Worm (Caenorhabditis elegans) whole organism, L4 larva: Measurements from ENCODE around the gene mlc-7.

ENCODE experiments used
- F44E2.7 ChIP-seq: fragments of 200-800 bp; sonication (Bioruptor generic); IDR thresholded peaks from 2 replicates; pipeline ENCODE4 v2.1.2; 2022; ENCODE audit warnings: missing genetic modification characterization, missing compliant biosample characterization
- T26A8.4 ChIP-seq: fragments of 200-800 bp; sonication (Bioruptor generic); IDR thresholded peaks from 2 replicates; pipeline ENCODE4 v1.3.6; 2022; ENCODE audit warnings: missing genetic modification characterization, missing compliant biosample characterization
- Y105C5A.15 ChIP-seq: fragments of 200-800 bp; sonication (Bioruptor generic); IDR thresholded peaks from 2 replicates; pipeline ENCODE4 v1.3.6; 2022; ENCODE audit warnings: missing genetic modification characterization, missing compliant biosample characterization
- ZK337.2 ChIP-seq: fragments of 200-800 bp; sonication (Bioruptor generic); IDR thresholded peaks from 2 replicates; pipeline ENCODE4 v1.3.6; 2022; ENCODE audit warnings: missing genetic modification reagents, missing genetic modification characterization, missing compliant biosample characterization
- aha-1 ChIP-seq: fragments of 150-350 bp; peaks from one replicate; lab custom pipeline; 2014; ENCODE audit warnings: missing biosample characterization, missing genetic modification characterization
- attf-4 ChIP-seq: sonication (generic microtip); optimal IDR thresholded peaks from 3 replicates; lab custom pipeline; 2017; ENCODE audit warnings: missing biosample characterization, missing genetic modification characterization
- ceh-44 ChIP-seq: fragments of 200-800 bp; sonication (Bioruptor generic); IDR thresholded peaks from 2 replicates; pipeline ENCODE4 v1.3.6; 2022; ENCODE audit warnings: missing genetic modification reagents, missing genetic modification characterization, missing compliant biosample characterization
- ceh-62 ChIP-seq: sonication (generic microtip); optimal IDR thresholded peaks from 2 replicates; lab custom pipeline; 2017; ENCODE audit warnings: missing biosample characterization, missing genetic modification characterization
- cey-2 ChIP-seq: sonication (generic microtip); optimal IDR thresholded peaks from 3 replicates; lab custom pipeline; 2017; ENCODE audit warnings: missing genetic modification characterization, mild to moderate bottlenecking, missing compliant biosample characterization, antibody characterized with exemption, borderline replicate concordance; ENCODE audit not compliant: insufficient read depth
- ctbp-1 ChIP-seq: fragments of 200-800 bp; sonication (Bioruptor generic); IDR thresholded peaks from 2 replicates; pipeline ENCODE4 v1.3.6; 2022; ENCODE audit warnings: missing genetic modification reagents, missing genetic modification characterization, missing compliant biosample characterization
- daf-16 ChIP-seq, 3 experiments: sonication (generic microtip); optimal IDR thresholded peaks; 2 replicates each; lab custom pipeline; 2016 to 2017; ENCODE audit warnings: missing genetic modification characterization in 3 of 3, missing genetic modification reagents in 3 of 3, mild to moderate bottlenecking in 2 of 3, missing compliant biosample characterization in 2 of 3, missing biosample characterization in 1 of 3, moderate library complexity in 1 of 3
- dve-1 ChIP-seq: sonication (generic microtip); optimal IDR thresholded peaks from 2 replicates; lab custom pipeline; 2017; ENCODE audit warnings: antibody characterized with exemption, mild to moderate bottlenecking, missing genetic modification characterization, missing compliant biosample characterization; ENCODE audit not compliant: insufficient read depth
- egl-27 ChIP-seq: sonication (generic microtip); optimal IDR thresholded peaks from 3 replicates; lab custom pipeline; 2017; ENCODE audit warnings: missing biosample characterization, missing genetic modification reagents, missing genetic modification characterization
- egl-43 ChIP-seq: fragments of 200-800 bp; sonication (Bioruptor generic); IDR thresholded peaks from 2 replicates; pipeline ENCODE4 v1.3.6; 2022; ENCODE audit warnings: missing genetic modification reagents, missing genetic modification characterization, missing compliant biosample characterization
- fkh-10 ChIP-seq: fragments of 150-350 bp; optimal IDR thresholded peaks from 2 replicates; lab custom pipeline; 2014; ENCODE audit warnings: missing biosample characterization, missing genetic modification reagents, missing genetic modification characterization
- hlh-30 ChIP-seq: sonication (generic microtip); optimal IDR thresholded peaks from 2 replicates; lab custom pipeline; 2017; ENCODE audit warnings: antibody characterized with exemption, mild to moderate bottlenecking, missing genetic modification characterization, missing compliant biosample characterization; ENCODE audit not compliant: insufficient read depth
- lin-13 ChIP-seq: fragments of 150-350 bp; optimal IDR thresholded peaks from 2 replicates; lab custom pipeline; 2014; ENCODE audit warnings: missing biosample characterization, missing genetic modification reagents, missing genetic modification characterization
- lin-29 ChIP-seq: fragments of 200-800 bp; sonication (Bioruptor generic); IDR thresholded peaks from 2 replicates; pipeline ENCODE4 v1.3.6; 2022; ENCODE audit warnings: missing genetic modification reagents, missing genetic modification characterization, missing compliant biosample characterization
- lin-38 ChIP-seq: fragments of 200-800 bp; sonication (Bioruptor generic); IDR thresholded peaks from 2 replicates; pipeline ENCODE4 v1.3.6; 2022; ENCODE audit warnings: missing genetic modification reagents, missing genetic modification characterization, missing compliant biosample characterization
- lir-3 ChIP-seq: sonication (generic microtip); optimal IDR thresholded peaks from 2 replicates; lab custom pipeline; 2016; ENCODE audit warnings: mild to moderate bottlenecking, missing genetic modification characterization, missing compliant biosample characterization
- lsy-2 ChIP-seq, 2 experiments: fragments of 150-350 bp in 1 of 2; sonication (generic microtip) in 1 of 2; optimal IDR thresholded peaks; 2 replicates each; lab custom pipeline; 2014 to 2017; ENCODE audit warnings: missing biosample characterization in 2 of 2, missing genetic modification characterization in 2 of 2
- madf-5 ChIP-seq, 2 experiments: fragments of 200-800 bp; sonication (Bioruptor generic); IDR thresholded peaks; 2 replicates each; pipeline ENCODE4 v1.3.6; 2022; ENCODE audit warnings: missing compliant biosample characterization in 2 of 2, missing genetic modification characterization in 2 of 2
- madf-9 ChIP-seq: fragments of 200-800 bp; sonication (Bioruptor generic); conservative IDR thresholded peaks from 2 replicates; pipeline ENCODE4 v1.3.6; 2022; ENCODE audit warnings: missing genetic modification reagents, missing genetic modification characterization, missing compliant biosample characterization
- mdt-29 ChIP-seq: fragments of 200-800 bp; sonication (Bioruptor generic); IDR thresholded peaks from 2 replicates; pipeline ENCODE4 v1.3.6; 2022; ENCODE audit warnings: missing genetic modification reagents, missing genetic modification characterization, missing compliant biosample characterization
- mes-2 ChIP-seq: sonication (generic microtip); optimal IDR thresholded peaks from 2 replicates; lab custom pipeline; 2016; ENCODE audit warnings: missing genotype, mild to moderate bottlenecking, missing genetic modification characterization, missing compliant biosample characterization; ENCODE audit not compliant: poor library complexity, severe bottlenecking
- mxl-3 ChIP-seq: fragments of 200-800 bp; sonication (Bioruptor generic); optimal IDR thresholded peaks from 2 replicates; lab custom pipeline; 2018; ENCODE audit warnings: mild to moderate bottlenecking, missing genetic modification characterization, missing compliant biosample characterization
- nhr-10 ChIP-seq: fragments of 150-350 bp; optimal IDR thresholded peaks from 2 replicates; lab custom pipeline; 2014; ENCODE audit warnings: missing biosample characterization, missing genetic modification characterization
- nhr-102 ChIP-seq: sonication (generic microtip); optimal IDR thresholded peaks from 2 replicates; lab custom pipeline; 2016; ENCODE audit warnings: mild to moderate bottlenecking, missing genetic modification characterization, moderate library complexity, missing compliant biosample characterization
- nhr-28 ChIP-seq: fragments of 150-350 bp; optimal IDR thresholded peaks from 2 replicates; lab custom pipeline; 2014; ENCODE audit warnings: missing biosample characterization, missing genetic modification characterization
- nhr-41 ChIP-seq: fragments of 200-800 bp; sonication (Bioruptor generic); IDR thresholded peaks from 2 replicates; pipeline ENCODE4 v1.3.6; 2022; ENCODE audit warnings: missing genetic modification reagents, missing genetic modification characterization, missing compliant biosample characterization
- nhr-48 ChIP-seq: sonication (generic microtip); optimal IDR thresholded peaks from 2 replicates; lab custom pipeline; 2016; ENCODE audit warnings: mild to moderate bottlenecking, missing genetic modification characterization, missing compliant biosample characterization
- nhr-6 ChIP-seq: fragments of 150-350 bp; optimal IDR thresholded peaks from 2 replicates; lab custom pipeline; 2014; ENCODE audit warnings: missing biosample characterization, missing genetic modification characterization
- nhr-76 ChIP-seq: fragments of 150-350 bp; optimal IDR thresholded peaks from 2 replicates; lab custom pipeline; 2014; ENCODE audit warnings: missing biosample characterization, missing genetic modification characterization
- pha-4 ChIP-seq, 2 experiments: fragments of 150-350 bp in 1 of 2; fragments of 200-800 bp in 1 of 2; sonication (Bioruptor generic) in 1 of 2; IDR thresholded peaks in 1 of 2; optimal IDR thresholded peaks in 1 of 2; 2 replicates each; pipeline versions ENCODE4 v1.3.6 to Lab custom; 2014 to 2022; ENCODE audit warnings: missing genetic modification characterization in 2 of 2, missing genetic modification reagents in 2 of 2, missing biosample characterization in 1 of 2, missing compliant biosample characterization in 1 of 2
- php-3 ChIP-seq: fragments of 200-800 bp; sonication (Bioruptor generic); IDR thresholded peaks from 2 replicates; pipeline ENCODE4 v1.3.6; 2022; ENCODE audit warnings: missing genetic modification reagents, missing genetic modification characterization, missing compliant biosample characterization
- rbr-2 ChIP-seq: sonication (generic microtip); optimal IDR thresholded peaks from 2 replicates; lab custom pipeline; 2016; ENCODE audit warnings: missing genotype, missing genetic modification characterization, missing compliant biosample characterization
- set-16 ChIP-seq: fragments of 200-800 bp; sonication (Bioruptor generic); IDR thresholded peaks from 2 replicates; pipeline ENCODE4 v1.3.6; 2022; ENCODE audit warnings: missing genetic modification reagents, missing genetic modification characterization, missing compliant biosample characterization
- skn-1 ChIP-seq: fragments of 150-350 bp; optimal IDR thresholded peaks from 2 replicates; lab custom pipeline; 2014; ENCODE audit warnings: missing biosample characterization, missing genetic modification characterization
- snpc-4 ChIP-seq: fragments of 150-350 bp; optimal IDR thresholded peaks from 2 replicates; lab custom pipeline; 2014; ENCODE audit warnings: missing biosample characterization, missing genetic modification characterization
- spr-1 ChIP-seq: sonication (generic microtip); optimal IDR thresholded peaks from 2 replicates; lab custom pipeline; 2016; ENCODE audit warnings: mild to moderate bottlenecking, missing genetic modification characterization, missing compliant biosample characterization
- spr-3 ChIP-seq: fragments of 200-800 bp; sonication (Bioruptor generic); optimal IDR thresholded peaks from 2 replicates; lab custom pipeline; 2018; ENCODE audit warnings: mild to moderate bottlenecking, missing genetic modification characterization, missing compliant biosample characterization
- tag-97 ChIP-seq: fragments of 200-800 bp; sonication (Bioruptor generic); IDR thresholded peaks from 2 replicates; pipeline ENCODE4 v1.3.6; 2022; ENCODE audit warnings: missing genetic modification characterization, missing compliant biosample characterization
- unc-130 ChIP-seq: sonication (generic microtip); optimal IDR thresholded peaks from 2 replicates; lab custom pipeline; 2016; ENCODE audit warnings: missing genetic modification reagents, missing genetic modification characterization, missing compliant biosample characterization
- unc-39 ChIP-seq: sonication (generic microtip); optimal IDR thresholded peaks from 2 replicates; lab custom pipeline; 2017; ENCODE audit warnings: missing biosample characterization, missing genetic modification characterization
- zag-1 ChIP-seq: fragments of 150-350 bp; optimal IDR thresholded peaks from 2 replicates; lab custom pipeline; 2014; ENCODE audit warnings: missing biosample characterization, missing genetic modification characterization
- zfp-2 ChIP-seq: sonication (generic microtip); optimal IDR thresholded peaks from 2 replicates; lab custom pipeline; 2016; ENCODE audit warnings: mild to moderate bottlenecking, missing genetic modification characterization, missing compliant biosample characterization
- zip-2 ChIP-seq: fragments of 150-350 bp; optimal IDR thresholded peaks from 2 replicates; lab custom pipeline; 2014; ENCODE audit warnings: missing biosample characterization, missing genetic modification characterization
- ztf-7 ChIP-seq: fragments of 150-350 bp; optimal IDR thresholded peaks from 2 replicates; lab custom pipeline; 2014; ENCODE audit warnings: missing biosample characterization, missing genetic modification characterization

Gene mlc-7

DNA sequence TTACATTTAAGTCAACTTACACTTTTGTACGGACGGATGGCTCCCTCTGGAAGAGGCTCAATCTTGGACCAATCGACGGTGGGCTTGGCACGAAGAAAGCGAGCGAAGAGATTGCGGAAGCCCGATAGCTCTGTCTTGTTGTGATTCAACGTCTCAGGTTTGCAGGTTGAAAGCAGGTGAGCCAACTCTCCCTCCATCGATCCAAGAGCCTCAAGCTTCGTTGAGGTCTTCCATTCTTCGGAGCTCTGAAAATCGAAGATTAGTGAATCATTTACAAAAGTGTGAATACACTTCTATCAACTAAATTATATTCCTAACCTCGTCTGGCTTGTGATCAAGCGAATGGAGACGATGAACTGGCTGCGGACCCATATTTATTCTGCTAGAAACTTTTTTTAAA, 14.5 kb downstream of the mlc-7 start (continued):
- TF ChIP-seq cey-2 (tag; lab: Kevin White, UChicago) (no peak), set-16 (GFP tag; lab: Robert Waterston, UW) (no peak), mdt-29 (GFP tag; lab: Robert Waterston, UW) (no peak), nhr-76 (tag; lab: Kevin White, UChicago) (no peak), ZK337.2 (no peak), ceh-44 (GFP tag; lab: Robert Waterston, UW) (no peak), Y105C5A.15 (no peak), F44E2.7 (no peak), daf-16 (GFP tag; optimal IDR thresholded peaks at IDR 0.05; lab: Kevin White, UChicago) (no peak), daf-16 (tag; optimal IDR thresholded peaks at IDR 0.05; lab: Kevin White, UChicago) (peak; percentile 14), mxl-3 (GFP tag; lab: Kevin White, UChicago) (no peak)

DNA sequence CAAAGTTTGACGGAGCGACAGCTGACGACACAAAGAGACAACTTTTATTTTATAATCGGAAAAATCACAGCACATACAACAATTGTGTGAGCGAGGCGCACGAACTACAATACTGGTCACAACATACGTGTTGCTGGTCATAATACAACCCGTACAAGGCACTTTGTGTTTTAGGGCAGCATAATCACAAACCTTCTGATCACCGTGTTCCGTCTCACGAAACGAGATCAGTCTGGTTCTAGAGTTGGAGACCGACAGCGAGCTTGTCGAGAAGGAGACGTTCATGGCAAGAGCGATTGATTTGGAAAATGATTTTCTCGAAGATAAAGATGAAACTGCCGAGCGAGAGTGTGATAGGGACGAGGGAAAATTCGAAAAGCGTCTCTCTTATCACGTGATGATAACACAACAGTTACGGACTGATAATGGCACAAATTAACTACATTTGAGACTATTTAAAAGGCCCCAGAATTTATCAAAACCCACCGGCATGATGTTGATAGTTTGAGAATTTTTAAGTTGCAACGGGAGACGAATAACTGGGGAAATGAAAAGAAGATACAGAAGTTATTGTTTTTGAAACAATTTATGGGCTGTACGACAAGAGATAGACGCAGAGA, 15.6 kb downstream of the mlc-7 start:
- no peak for TF ChIP-seq ctbp-1
- TF ChIP-seq nhr-41: no peak
- TF ChIP-seq nhr-10 (tag; lab: Kevin White, UChicago): no peak
- no peak for TF ChIP-seq unc-130 (GFP tag; lab: Kevin White, UChicago)
- TF ChIP-seq nhr-48 (tag; lab: Kevin White, UChicago): peak; percentile 31
- TF ChIP-seq T26A8.4: peak; percentile 32; the same call in 1 of the 2 replicates
- TF ChIP-seq mes-2 (tag; lab: Kevin White, UChicago): peak; percentile 41
- peak; percentile 29 for TF ChIP-seq cey-2 (tag; lab: Kevin White, UChicago)
- TF ChIP-seq madf-9: no peak
- TF ChIP-seq egl-27: no peak
- TF ChIP-seq attf-4 (tag; lab: Kevin White, UChicago): no peak
- TF ChIP-seq nhr-28 (tag; lab: Kevin White, UChicago): peak; percentile 98
- TF ChIP-seq hlh-30 (tag; lab: Kevin White, UChicago): peak; percentile 61
- TF ChIP-seq madf-5 (GFP tag; IDR thresholded peaks at IDR 0.05; lab: Robert Waterston, UW): no peak
- no peak for TF ChIP-seq skn-1 (tag; lab: Kevin White, UChicago)
- TF ChIP-seq lin-38 (GFP tag; lab: Robert Waterston, UW): no peak
- TF ChIP-seq ceh-62: no peak
- TF ChIP-seq pha-4 (GFP tag; IDR thresholded peaks at IDR 0.05; lab: Robert Waterston, UW): peak; percentile 51; the same call in 1 of the 2 replicates
- no peak for TF ChIP-seq pha-4 (tag; optimal IDR thresholded peaks at IDR 0.05; lab: Kevin White, UChicago)
- TF ChIP-seq snpc-4 (tag; lab: Kevin White, UChicago): no peak
- no peak for TF ChIP-seq unc-39 (tag; lab: Kevin White, UChicago)
- no peak for TF ChIP-seq zag-1 (tag; lab: Kevin White, UChicago)
- no peak for TF ChIP-seq ztf-7 (tag; lab: Kevin White, UChicago)
- no peak for TF ChIP-seq egl-43 (GFP tag; lab: Robert Waterston, UW)
- TF ChIP-seq lsy-2 (tag; optimal IDR thresholded peaks at IDR 0.05; lab: Kevin White, UChicago): no peak
- no peak for TF ChIP-seq set-16 (GFP tag; lab: Robert Waterston, UW)
- TF ChIP-seq zip-2 (tag; lab: Kevin White, UChicago): no peak
- TF ChIP-seq rbr-2 (tag; lab: Kevin White, UChicago): no peak
- TF ChIP-seq php-3 (GFP tag; lab: Robert Waterston, UW): peak; percentile 65; the same call in 1 of the 2 replicates
- TF ChIP-seq fkh-10 (GFP tag; lab: Kevin White, UChicago): no peak
- TF ChIP-seq spr-3: no peak
- no peak for TF ChIP-seq zfp-2 (tag; lab: Kevin White, UChicago)
- TF ChIP-seq dve-1 (tag; lab: Kevin White, UChicago): peak; percentile 77
- TF ChIP-seq spr-1 (tag; lab: Kevin White, UChicago): peak; percentile 5
- peak; percentile 94 for TF ChIP-seq aha-1 (tag; lab: Kevin White, UChicago)
- TF ChIP-seq tag-97 (GFP tag; lab: Robert Waterston, UW): no peak
- no peak for TF ChIP-seq lin-29 (GFP tag; lab: Robert Waterston, UW)
- peak; percentile 47 for TF ChIP-seq lin-13 (GFP tag; lab: Kevin White, UChicago)
- peak; percentile 48 for TF ChIP-seq nhr-102 (tag; lab: Kevin White, UChicago)
- TF ChIP-seq F44E2.7: no peak
- TF ChIP-seq lir-3: no peak
- TF ChIP-seq nhr-6: no peak
